Fruit fly (Drosophila melanogaster): ENCODE results near the gene Akr1B.

The Akr1B gene

DNA sequence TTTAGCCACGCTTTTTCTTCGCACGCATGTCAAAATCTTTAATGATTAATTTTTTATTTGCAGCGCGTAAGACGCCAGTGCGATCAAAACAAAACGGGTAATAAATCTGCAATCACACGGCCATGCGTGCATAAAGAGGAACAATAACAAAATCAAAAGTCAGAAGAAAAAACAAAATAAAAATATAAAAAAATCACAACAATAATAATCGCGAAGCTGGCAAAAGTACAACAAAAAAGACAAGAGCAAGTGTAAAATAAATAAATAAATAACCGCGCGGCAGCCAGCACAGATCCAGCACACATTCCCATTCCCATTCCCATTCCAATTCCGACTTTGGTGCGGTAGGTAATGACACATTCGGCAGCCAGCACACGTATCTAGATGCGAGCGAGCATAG, 10.4 kb upstream of the Akr1B start:
- TF ChIP-seq dmrt93B (GFP tag; optimal IDR thresholded peaks at IDR 0.05): no peak
- no peak for TF ChIP-seq N (GFP tag; optimal IDR thresholded peaks at IDR 0.05)
- no peak for TF ChIP-seq Hr83 (GFP tag; optimal IDR thresholded peaks at IDR 0.05; ENCODE audit: poor library complexity, severe bottlenecking)
- TF ChIP-seq sage (GFP tag; optimal IDR thresholded peaks at IDR 0.05): no peak
- no peak for TF ChIP-seq Hr78 (GFP tag; optimal IDR thresholded peaks at IDR 0.05)
- no peak for TF ChIP-seq OdsH (GFP tag; optimal IDR thresholded peaks at IDR 0.05)
- TF ChIP-seq Vsx2 (GFP tag; optimal IDR thresholded peaks at IDR 0.05; ENCODE audit: partially characterized antibody): no peak
- TF ChIP-seq fru (GFP tag; optimal IDR thresholded peaks at IDR 0.05): no peak

DNA sequence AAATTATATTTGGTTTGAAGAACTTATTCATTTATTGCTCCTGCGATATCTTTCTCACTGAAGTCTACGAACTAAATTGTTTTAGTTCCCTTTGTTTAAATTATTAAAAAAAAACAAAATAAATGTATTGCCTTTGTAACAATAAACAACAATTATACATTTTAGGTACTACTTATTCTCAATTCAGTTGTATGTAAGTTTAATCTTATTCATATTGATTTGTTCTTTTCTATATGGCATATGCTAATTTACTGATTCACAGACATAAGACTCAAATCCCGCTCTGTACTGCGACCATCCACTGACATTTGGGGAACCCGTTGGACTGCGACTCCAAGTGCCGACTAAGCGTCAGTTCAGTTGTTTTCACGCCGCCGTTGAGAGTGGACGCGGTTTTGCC, 6.9 kb upstream of the Akr1B start, which contains the start of gene CG32091:
Gene CG32091 (plus strand): TSS at position 301 of the 400 bp plus-strand sequence.
- TF ChIP-seq Sp1 (GFP tag; optimal IDR thresholded peaks at IDR 0.05) (no peak), Dif (GFP tag; optimal IDR thresholded peaks at IDR 0.05; ENCODE audit: partially characterized antibody) (no peak), CG32264 (GFP tag; optimal IDR thresholded peaks at IDR 0.05) (no peak), Rel (GFP tag; optimal IDR thresholded peaks at IDR 0.05) (no peak), Rel (tag; optimal IDR thresholded peaks at IDR 0.05) (peak; percentile 41), usp (GFP tag; optimal IDR thresholded peaks at IDR 0.05) (no peak), Hr83 (GFP tag; optimal IDR thresholded peaks at IDR 0.05; ENCODE audit: poor library complexity, severe bottlenecking) (no peak), sv (GFP tag; optimal IDR thresholded peaks at IDR 0.05) (no peak), dl (GFP tag; optimal IDR thresholded peaks at IDR 0.05; ENCODE audit: insufficient read depth in 1 of 2, partially characterized antibody in 2 of 2) (no peak)

DNA sequence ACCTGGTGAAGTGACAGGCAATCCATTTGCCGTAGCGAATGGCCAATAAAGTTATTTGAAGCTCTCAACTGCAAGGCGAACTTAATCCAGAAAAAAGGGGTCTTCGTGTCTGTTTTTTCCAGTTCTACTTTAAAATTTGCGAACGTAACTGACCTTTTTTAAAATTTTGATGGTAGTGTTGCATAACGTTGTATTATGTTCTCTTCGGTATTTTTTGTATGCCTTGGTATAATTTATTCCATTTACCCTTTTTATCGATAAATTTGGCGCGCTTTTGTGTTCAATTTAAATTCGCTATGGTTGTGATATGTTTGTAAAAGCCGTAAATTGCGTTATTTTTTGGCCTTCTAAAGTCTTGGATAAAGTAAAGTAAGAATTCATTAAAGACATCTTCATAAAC, 6.5 kb upstream of the Akr1B start:
- TF ChIP-seq foxo (GFP tag; optimal IDR thresholded peaks at IDR 0.05) (peak in 1 of 2 experiments; percentile 4), brk (GFP tag; optimal IDR thresholded peaks at IDR 0.05) (peak; percentile 1), CrebA (GFP tag; optimal IDR thresholded peaks at IDR 0.05; ENCODE audit: borderline replicate concordance) (no peak), Jra (GFP tag; optimal IDR thresholded peaks at IDR 0.05) (peak; percentile 6), dsf (GFP tag; optimal IDR thresholded peaks at IDR 0.05; ENCODE audit: borderline replicate concordance) (peak; percentile 1), Dfd (GFP tag; optimal IDR thresholded peaks at IDR 0.05) (no peak), h (GFP tag; optimal IDR thresholded peaks at IDR 0.05) (no peak), usp (GFP tag; optimal IDR thresholded peaks at IDR 0.05) (no peak), tai (GFP tag; optimal IDR thresholded peaks at IDR 0.05) (peak; percentile 40), Hnf4 (GFP tag; optimal IDR thresholded peaks at IDR 0.05) (peak; percentile 37)

DNA sequence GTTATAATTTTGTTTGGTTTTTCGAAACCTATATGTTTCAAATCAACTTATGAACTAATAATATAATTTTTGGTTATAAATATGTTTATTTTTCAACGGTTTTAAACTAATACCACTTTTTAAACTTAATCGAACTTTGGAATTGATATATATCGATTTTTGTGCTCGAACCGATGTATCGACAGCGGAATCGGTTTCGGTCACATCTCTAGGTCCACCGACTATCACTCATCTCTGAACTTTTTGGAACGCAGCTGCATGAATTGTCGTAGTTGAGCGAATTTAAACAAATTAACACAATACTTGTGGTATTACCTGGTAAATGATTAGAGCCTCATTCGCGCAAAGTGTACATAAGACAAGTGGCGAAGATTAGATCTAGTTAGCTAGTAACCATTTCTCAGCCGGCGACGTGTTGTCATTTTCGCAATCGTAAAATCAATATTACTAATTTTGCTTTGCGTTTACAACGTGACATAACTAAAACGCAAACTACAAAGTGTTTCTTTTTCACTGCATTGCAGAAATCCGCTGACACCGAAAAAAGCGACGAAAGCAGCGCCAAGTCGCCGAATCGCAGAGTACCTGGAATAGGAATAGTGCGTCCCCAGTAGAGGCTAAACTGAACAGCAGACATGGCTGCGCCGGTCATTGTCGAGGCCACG, 3.8 kb upstream of the Akr1B start, which contains the start of gene Apt1:
Gene Apt1 (plus strand): TSS at position 219 of the 665 bp plus-strand sequence.
- no peak for TF ChIP-seq N (GFP tag; optimal IDR thresholded peaks at IDR 0.05)
- TF ChIP-seq dl (GFP tag; optimal IDR thresholded peaks at IDR 0.05; ENCODE audit: insufficient read depth in 1 of 2, partially characterized antibody in 2 of 2): no peak
- no peak for TF ChIP-seq br (GFP tag; optimal IDR thresholded peaks at IDR 0.05)
- peak; percentile 10 for TF ChIP-seq rgr (GFP tag; optimal IDR thresholded peaks at IDR 0.05)
- no peak for TF ChIP-seq lola (GFP tag; optimal IDR thresholded peaks at IDR 0.05)
- TF ChIP-seq dmrt93B (GFP tag; optimal IDR thresholded peaks at IDR 0.05): no peak
- no peak for TF ChIP-seq sv (GFP tag; optimal IDR thresholded peaks at IDR 0.05)
- no peak for TF ChIP-seq CG9705 (GFP tag; optimal IDR thresholded peaks at IDR 0.05)
- TF ChIP-seq Hr78 (GFP tag; optimal IDR thresholded peaks at IDR 0.05): no peak
- TF ChIP-seq CG32264 (GFP tag; optimal IDR thresholded peaks at IDR 0.05): no peak
- peak; percentile 17 for TF ChIP-seq h (GFP tag; optimal IDR thresholded peaks at IDR 0.05)
- no peak for TF ChIP-seq Dfd (GFP tag; optimal IDR thresholded peaks at IDR 0.05)
- TF ChIP-seq psq (GFP tag; optimal IDR thresholded peaks at IDR 0.05): no peak
- TF ChIP-seq Vsx2 (GFP tag; optimal IDR thresholded peaks at IDR 0.05; ENCODE audit: partially characterized antibody): no peak
- peak; percentile 52 for TF ChIP-seq brk (GFP tag; optimal IDR thresholded peaks at IDR 0.05)
- TF ChIP-seq Hnf4 (GFP tag; optimal IDR thresholded peaks at IDR 0.05): peak; percentile 81
- TF ChIP-seq sage (GFP tag; optimal IDR thresholded peaks at IDR 0.05): peak; percentile 47
- TF ChIP-seq Myc (optimal IDR thresholded peaks at IDR 0.05): no peak
- no peak for TF ChIP-seq Mio (GFP tag; optimal IDR thresholded peaks at IDR 0.05)
- no peak for TF ChIP-seq foxo (GFP tag; optimal IDR thresholded peaks at IDR 0.05)
- TF ChIP-seq Sp1 (GFP tag; optimal IDR thresholded peaks at IDR 0.05): no peak
- no peak for TF ChIP-seq Dif (GFP tag; optimal IDR thresholded peaks at IDR 0.05; ENCODE audit: partially characterized antibody)
- TF ChIP-seq OdsH (GFP tag; optimal IDR thresholded peaks at IDR 0.05): no peak
- TF ChIP-seq Abd-B (GFP tag; optimal IDR thresholded peaks at IDR 0.05): no peak
- no peak for TF ChIP-seq ey (GFP tag; optimal IDR thresholded peaks at IDR 0.05)
- no peak for TF ChIP-seq GATAd (GFP tag; optimal IDR thresholded peaks at IDR 0.05)
- no peak for TF ChIP-seq woc (GFP tag; optimal IDR thresholded peaks at IDR 0.05)
- TF ChIP-seq jim (GFP tag; optimal IDR thresholded peaks at IDR 0.05): no peak
- peak; percentile 74 for TF ChIP-seq tai (GFP tag; optimal IDR thresholded peaks at IDR 0.05)
- TF ChIP-seq Rel (GFP tag; optimal IDR thresholded peaks at IDR 0.05): no peak
- TF ChIP-seq Rel (tag; optimal IDR thresholded peaks at IDR 0.05): peak; percentile 9
- peak; percentile 74 for TF ChIP-seq Hr83 (GFP tag; optimal IDR thresholded peaks at IDR 0.05; ENCODE audit: poor library complexity, severe bottlenecking)
- TF ChIP-seq usp (GFP tag; optimal IDR thresholded peaks at IDR 0.05): no peak
- no peak for TF ChIP-seq fru (GFP tag; optimal IDR thresholded peaks at IDR 0.05)
- no peak for TF ChIP-seq HLH106 (tag; optimal IDR thresholded peaks at IDR 0.05)
- no peak for TF ChIP-seq CrebA (GFP tag; optimal IDR thresholded peaks at IDR 0.05; ENCODE audit: borderline replicate concordance)
- peak; percentile 73 for TF ChIP-seq Jra (GFP tag; optimal IDR thresholded peaks at IDR 0.05)
- TF ChIP-seq dsf (GFP tag; optimal IDR thresholded peaks at IDR 0.05; ENCODE audit: borderline replicate concordance): peak; percentile 23
- no peak for TF ChIP-seq pan (optimal IDR thresholded peaks at IDR 0.05)

Data from whole organism, wandering third instar larva.